Worm (Caenorhabditis elegans) whole organism, L2 larva: ENCODE data around the gene F41E6.17.

Experiments
- F13H6.1 ChIP-seq: sonication (generic microtip); optimal IDR thresholded peaks from 2 replicates; lab custom pipeline; 2016; ENCODE audit warnings: missing genetic modification characterization, missing compliant biosample characterization
- R02D3.7 ChIP-seq: fragments of 150-350 bp; optimal IDR thresholded peaks from 2 replicates; lab custom pipeline; 2014; ENCODE audit warnings: missing biosample characterization, missing genetic modification characterization
- Y55F3AM.14 ChIP-seq: fragments of 200-800 bp; sonication (Bioruptor generic); optimal IDR thresholded peaks from 2 replicates; lab custom pipeline; 2018; ENCODE audit warnings: mild to moderate bottlenecking, missing genetic modification characterization, missing compliant biosample characterization
- ZK546.5 ChIP-seq: sonication (generic microtip); optimal IDR thresholded peaks from 2 replicates; lab custom pipeline; 2017; ENCODE audit warnings: missing biosample characterization, missing genetic modification characterization
- alr-1 ChIP-seq: fragments of 150-350 bp; optimal IDR thresholded peaks from 2 replicates; lab custom pipeline; 2014; ENCODE audit warnings: missing biosample characterization, missing genetic modification characterization
- aly-2 ChIP-seq: fragments of 150-350 bp; optimal IDR thresholded peaks from 2 replicates; lab custom pipeline; 2014; ENCODE audit warnings: missing biosample characterization, missing genetic modification characterization
- ama-1 ChIP-seq: fragments of 150-350 bp; optimal IDR thresholded peaks from 2 replicates; lab custom pipeline; 2018; ENCODE audit warnings: inconsistent platforms
- ceh-82 ChIP-seq: fragments of 150-350 bp; optimal IDR thresholded peaks from 2 replicates; lab custom pipeline; 2014; ENCODE audit warnings: missing biosample characterization, missing genetic modification characterization
- egl-27 ChIP-seq: sonication (generic microtip); optimal IDR thresholded peaks from 3 replicates; lab custom pipeline; 2017; ENCODE audit warnings: missing biosample characterization, missing genetic modification reagents, missing genetic modification characterization
- elt-1 ChIP-seq: fragments of 150-350 bp; optimal IDR thresholded peaks from 2 replicates; lab custom pipeline; 2014; ENCODE audit warnings: missing biosample characterization, missing genetic modification characterization
- fos-1 ChIP-seq: fragments of 150-350 bp; optimal IDR thresholded peaks from 2 replicates; lab custom pipeline; 2014; ENCODE audit warnings: missing biosample characterization, missing genetic modification characterization
- gmeb-1 ChIP-seq: fragments of 150-350 bp; optimal IDR thresholded peaks from 2 replicates; lab custom pipeline; 2014; ENCODE audit warnings: missing biosample characterization, missing genetic modification characterization
- lin-11 ChIP-seq: fragments of 150-350 bp; sonication (generic microtip); optimal IDR thresholded peaks from 2 replicates; lab custom pipeline; 2014; ENCODE audit warnings: missing biosample characterization, missing genetic modification characterization, inconsistent platforms, mixed read lengths
- lin-39 ChIP-seq: fragments of 150-350 bp; optimal IDR thresholded peaks from 2 replicates; lab custom pipeline; 2014; ENCODE audit warnings: missing biosample characterization, missing genetic modification reagents, missing genetic modification characterization
- mab-5 ChIP-seq: fragments of 150-350 bp; optimal IDR thresholded peaks from 2 replicates; lab custom pipeline; 2014; ENCODE audit warnings: missing biosample characterization, missing genetic modification characterization
- mbf-1 ChIP-seq: sonication (generic microtip); optimal IDR thresholded peaks from 2 replicates; lab custom pipeline; 2017; ENCODE audit warnings: missing biosample characterization, missing genetic modification characterization
- mdl-1 ChIP-seq, 2 experiments: fragments of 150-350 bp in 1 of 2; sonication (generic microtip) in 1 of 2; optimal IDR thresholded peaks; 2 replicates each; lab custom pipeline; 2017; ENCODE audit warnings: missing biosample characterization in 2 of 2, missing genetic modification characterization in 2 of 2
- nhr-10 ChIP-seq: sonication (generic microtip); optimal IDR thresholded peaks from 2 replicates; lab custom pipeline; 2017; ENCODE audit warnings: missing biosample characterization, missing genetic modification characterization
- nhr-23 ChIP-seq: fragments of 150-350 bp; optimal IDR thresholded peaks from 2 replicates; lab custom pipeline; 2014; ENCODE audit warnings: missing biosample characterization, missing genetic modification reagents, missing genetic modification characterization
- nhr-237 ChIP-seq: fragments of 150-350 bp; optimal IDR thresholded peaks from 2 replicates; lab custom pipeline; 2014; ENCODE audit warnings: missing biosample characterization, missing genetic modification characterization
- nhr-25 ChIP-seq: fragments of 150-350 bp; sonication (generic microtip); optimal IDR thresholded peaks from 3 replicates; lab custom pipeline; 2014; ENCODE audit warnings: missing biosample characterization, missing genetic modification characterization
- nhr-6 ChIP-seq: fragments of 150-350 bp; optimal IDR thresholded peaks from 2 replicates; lab custom pipeline; 2014; ENCODE audit warnings: missing biosample characterization, missing genetic modification characterization
- nhr-77 ChIP-seq: fragments of 150-350 bp; optimal IDR thresholded peaks from 2 replicates; lab custom pipeline; 2014; ENCODE audit warnings: missing biosample characterization, missing genetic modification characterization
- peb-1 ChIP-seq: fragments of 150-350 bp; optimal IDR thresholded peaks from 2 replicates; lab custom pipeline; 2014; ENCODE audit warnings: missing biosample characterization, missing genetic modification characterization
- sem-4 ChIP-seq: fragments of 150-350 bp; optimal IDR thresholded peaks from 2 replicates; lab custom pipeline; 2014; ENCODE audit warnings: missing biosample characterization, missing genetic modification reagents, missing genetic modification characterization
- skn-1 ChIP-seq: sonication (generic microtip); optimal IDR thresholded peaks from 2 replicates; lab custom pipeline; 2017; ENCODE audit warnings: missing biosample characterization, missing genetic modification characterization
- sma-3 ChIP-seq: sonication (generic microtip); optimal IDR thresholded peaks from 2 replicates; lab custom pipeline; 2016; ENCODE audit warnings: missing genetic modification reagents, missing genetic modification characterization, missing compliant biosample characterization
- sma-9 ChIP-seq, 2 experiments: fragments of 150-350 bp in 1 of 2; sonication (generic microtip) in 1 of 2; optimal IDR thresholded peaks; 2 replicates each; lab custom pipeline; 2014 to 2016; ENCODE audit warnings: missing genetic modification characterization in 2 of 2, mild to moderate bottlenecking in 1 of 2, missing biosample characterization in 1 of 2, missing compliant biosample characterization in 1 of 2, missing genetic modification reagents in 1 of 2, moderate library complexity in 1 of 2
- snpc-4 ChIP-seq: fragments of 150-350 bp; optimal IDR thresholded peaks from 2 replicates; lab custom pipeline; 2014; ENCODE audit warnings: missing biosample characterization, missing genetic modification characterization
- unc-55 ChIP-seq: fragments of 150-350 bp; sonication (generic microtip); optimal IDR thresholded peaks from 3 replicates; lab custom pipeline; 2014; ENCODE audit warnings: missing biosample characterization, missing genetic modification reagents, missing genetic modification characterization
- zag-1 ChIP-seq: fragments of 150-350 bp; optimal IDR thresholded peaks from 2 replicates; lab custom pipeline; 2014; ENCODE audit warnings: missing biosample characterization, missing genetic modification characterization
- ztf-1 ChIP-seq: fragments of 200-800 bp; sonication (Bioruptor generic); conservative IDR thresholded peaks from 2 replicates; pipeline ENCODE4 v1.3.6; 2022; ENCODE audit warnings: missing genetic modification characterization, missing compliant biosample characterization
- ztf-4 ChIP-seq: fragments of 150-350 bp; optimal IDR thresholded peaks from 2 replicates; lab custom pipeline; 2014; ENCODE audit warnings: missing biosample characterization, missing genetic modification characterization

The F41E6.17 gene

DNA sequence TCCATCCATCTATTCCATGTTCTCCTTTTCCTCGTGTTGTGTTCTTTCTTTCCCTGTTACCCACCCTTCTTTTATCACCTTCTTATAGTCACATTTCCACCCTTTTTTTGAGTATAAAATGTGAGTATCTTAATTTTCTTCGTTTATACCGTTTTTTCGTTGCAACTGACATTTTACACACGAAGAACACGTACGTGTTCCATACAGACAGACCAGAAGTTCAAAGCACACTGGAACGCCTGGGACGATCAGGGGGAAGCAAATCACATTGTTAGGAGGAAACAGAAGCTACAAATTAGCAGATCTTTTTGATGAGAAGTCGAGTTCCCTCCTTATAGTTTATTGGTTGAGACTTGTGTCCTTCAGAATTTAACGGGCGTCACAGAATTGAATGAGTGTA lies 8.2 kb upstream of the F41E6.17 start:
- TF ChIP-seq snpc-4 = no peak
- no peak for TF ChIP-seq ztf-4 (tag; lab: Kevin White, UChicago)
- no peak for TF ChIP-seq lin-39 (tag; lab: Kevin White, UChicago)
- TF ChIP-seq lin-11 (tag; lab: Kevin White, UChicago) = no peak
- TF ChIP-seq ZK546.5 (tag; lab: Kevin White, UChicago) = no peak
- TF ChIP-seq nhr-23 (tag; lab: Kevin White, UChicago) = no peak

DNA sequence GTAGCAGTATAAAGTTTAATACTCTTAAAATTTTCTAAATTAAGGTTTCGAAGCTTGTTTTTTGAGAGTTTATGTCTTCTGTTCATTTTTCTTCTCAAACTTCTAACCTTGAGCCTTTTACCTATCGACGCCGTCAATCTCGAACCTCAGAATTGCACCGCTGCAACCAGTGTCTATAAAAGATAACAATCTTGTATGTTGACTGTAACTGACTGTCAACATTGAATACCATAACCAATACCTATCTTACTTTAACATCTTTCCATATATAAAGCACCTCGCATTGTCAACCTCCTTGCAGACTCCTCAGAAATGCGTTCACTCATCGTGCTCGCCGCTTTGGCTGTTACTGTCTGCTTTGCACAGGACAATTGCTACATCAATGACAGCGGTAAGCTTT lies 5.2 kb upstream of the F41E6.17 start, which contains the start of gene grd-5:
TSS of gene grd-5 (plus strand) at position 295 of the 400 bp plus-strand sequence.
- TF ChIP-seq peb-1 (tag; lab: Kevin White, UChicago) (no peak), unc-55 (GFP tag; lab: Kevin White, UChicago) (no peak), sma-9 (GFP tag; optimal IDR thresholded peaks at IDR 0.05; lab: Kevin White, UChicago) (peak; percentile 39), sma-9 (tag; optimal IDR thresholded peaks at IDR 0.05; lab: Kevin White, UChicago) (no peak)

DNA sequence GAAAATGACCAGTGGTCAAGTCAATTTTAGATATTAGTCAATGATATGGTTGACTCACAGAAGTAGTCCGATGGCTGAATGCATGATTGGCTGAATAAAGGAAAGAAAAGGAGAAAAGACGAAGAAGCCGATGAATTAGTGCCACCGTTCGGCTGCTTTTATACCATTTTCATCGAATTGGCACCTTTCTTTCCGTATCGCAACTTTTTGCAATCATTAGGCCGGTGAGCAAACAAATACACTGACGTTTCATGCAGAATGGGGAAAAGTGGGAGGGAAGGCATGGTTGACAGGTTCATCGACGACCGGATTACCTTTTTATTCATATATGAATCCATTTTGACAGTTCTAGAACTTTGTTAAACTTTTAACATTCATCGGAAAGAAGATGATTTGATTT lies 2.7 kb upstream of the F41E6.17 start, which contains the start of gene idpc-2:
TSS of gene idpc-2 (minus strand) at position 101 of the 400 bp plus-strand sequence.
- TF ChIP-seq sma-3 (no peak), Y55F3AM.14 (GFP tag; lab: Kevin White, UChicago) (no peak), zag-1 (tag; lab: Kevin White, UChicago) (no peak), nhr-25 (tag; lab: Kevin White, UChicago) (no peak), mab-5 (tag; lab: Kevin White, UChicago) (no peak), gmeb-1 (tag; lab: Kevin White, UChicago) (no peak), unc-55 (GFP tag; lab: Kevin White, UChicago) (no peak), aly-2 (tag; lab: Kevin White, UChicago) (no peak), nhr-237 (tag; lab: Kevin White, UChicago) (no peak), fos-1 (tag; lab: Kevin White, UChicago) (no peak), R02D3.7 (no peak), nhr-77 (no peak), F13H6.1 (tag; lab: Kevin White, UChicago) (no peak)

DNA sequence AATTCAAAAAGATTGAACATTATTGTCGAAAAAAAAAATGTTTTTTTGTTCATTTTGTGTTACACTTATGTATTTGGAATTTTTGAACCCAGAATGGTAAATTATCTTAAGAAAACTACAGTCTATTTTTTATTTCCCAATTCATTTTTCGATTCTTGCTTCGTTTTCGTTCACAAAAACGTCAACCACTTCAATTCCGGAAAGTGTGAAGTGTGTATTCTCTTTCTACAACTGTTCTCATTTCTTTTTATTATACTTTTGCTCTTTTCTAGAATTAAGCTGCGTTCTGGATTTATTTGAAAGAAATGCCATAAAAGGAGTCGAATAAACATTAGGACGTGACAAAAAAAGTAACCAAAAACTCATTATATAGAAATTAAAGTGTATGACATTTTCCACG lies 1.6 kb upstream of the F41E6.17 start, which contains the start of gene F41E6.1:
TSS of gene F41E6.1 (plus strand) at position 301 of the 400 bp plus-strand sequence.
- TF ChIP-seq lin-11 (tag; lab: Kevin White, UChicago) (no peak), ama-1 (lab: Kevin White, UChicago) (no peak), nhr-237 (tag; lab: Kevin White, UChicago) (no peak), egl-27 (no peak), nhr-6 (tag; lab: Kevin White, UChicago) (no peak), lin-39 (tag; lab: Kevin White, UChicago) (no peak), elt-1 (tag; lab: Kevin White, UChicago) (no peak), alr-1 (tag; lab: Kevin White, UChicago) (no peak)

DNA sequence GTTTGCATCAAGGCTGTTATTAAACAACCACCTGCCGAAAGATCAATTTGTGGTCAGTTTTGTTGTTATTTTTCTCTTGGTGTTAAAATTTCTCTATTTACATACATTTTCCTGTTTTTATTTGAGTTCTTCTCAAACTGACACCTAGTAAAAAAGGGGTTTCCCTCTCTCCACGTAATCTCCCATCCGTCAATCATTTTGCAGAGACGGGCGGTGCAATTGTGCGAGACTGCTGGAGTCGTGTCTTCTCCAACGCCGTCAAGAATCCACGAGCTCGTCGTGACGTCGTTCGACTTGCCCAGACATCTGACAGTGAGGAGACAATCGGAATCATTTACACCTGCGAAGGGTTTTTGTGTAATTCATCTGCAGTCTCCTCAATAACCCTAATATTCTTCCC lies 2.5 kb downstream of the F41E6.17 start:
- TF ChIP-seq nhr-6 (tag; lab: Kevin White, UChicago) = no peak
- no peak for TF ChIP-seq mdl-1 (tag; optimal IDR thresholded peaks at IDR 0.05; lab: Kevin White, UChicago)

DNA sequence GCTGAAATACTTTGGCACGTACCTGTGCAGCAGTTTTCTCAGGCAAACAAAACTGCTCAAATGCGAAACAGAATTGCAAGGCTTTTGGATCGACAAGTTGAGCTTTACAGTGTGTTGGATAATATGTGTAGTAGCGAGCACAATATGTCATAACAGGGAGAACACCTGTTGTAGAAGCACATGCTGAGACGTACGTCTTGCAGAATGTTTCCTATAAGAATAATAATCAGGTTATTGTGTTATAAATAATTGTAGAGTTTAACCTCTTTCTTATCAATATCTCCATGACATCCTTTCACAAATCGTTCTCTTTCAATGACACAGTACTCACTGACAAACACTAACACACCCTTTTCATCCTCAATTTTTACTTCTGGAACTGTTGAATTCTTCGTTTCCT lies 3.7 kb downstream of the F41E6.17 start:
- TF ChIP-seq ztf-1 (GFP tag; lab: Robert Waterston, UW) = no peak
- no peak for TF ChIP-seq ceh-82
- no peak for TF ChIP-seq skn-1
- no peak for TF ChIP-seq nhr-6 (tag; lab: Kevin White, UChicago)
- no peak for TF ChIP-seq lin-39 (tag; lab: Kevin White, UChicago)
- TF ChIP-seq ztf-4 (tag; lab: Kevin White, UChicago) = no peak
- TF ChIP-seq mbf-1 (tag; lab: Kevin White, UChicago) = no peak
- TF ChIP-seq Y55F3AM.14 (GFP tag; lab: Kevin White, UChicago) = no peak
- TF ChIP-seq lin-11 (tag; lab: Kevin White, UChicago) = no peak
- no peak for TF ChIP-seq sma-3
- no peak for TF ChIP-seq sem-4 (tag; lab: Kevin White, UChicago)
- no peak for TF ChIP-seq zag-1 (tag; lab: Kevin White, UChicago)
- TF ChIP-seq sma-9 (GFP tag; optimal IDR thresholded peaks at IDR 0.05; lab: Kevin White, UChicago) = no peak
- no peak for TF ChIP-seq sma-9 (tag; optimal IDR thresholded peaks at IDR 0.05; lab: Kevin White, UChicago)
- no peak for TF ChIP-seq egl-27
- no peak for TF ChIP-seq aly-2 (tag; lab: Kevin White, UChicago)
- no peak for TF ChIP-seq nhr-237 (tag; lab: Kevin White, UChicago)
- no peak for TF ChIP-seq nhr-10 (tag; lab: Kevin White, UChicago)
- no peak for TF ChIP-seq peb-1 (tag; lab: Kevin White, UChicago)
